Worm (Caenorhabditis elegans): ENCODE results near the gene C06B3.16.

C06B3.16 gene

DNA sequence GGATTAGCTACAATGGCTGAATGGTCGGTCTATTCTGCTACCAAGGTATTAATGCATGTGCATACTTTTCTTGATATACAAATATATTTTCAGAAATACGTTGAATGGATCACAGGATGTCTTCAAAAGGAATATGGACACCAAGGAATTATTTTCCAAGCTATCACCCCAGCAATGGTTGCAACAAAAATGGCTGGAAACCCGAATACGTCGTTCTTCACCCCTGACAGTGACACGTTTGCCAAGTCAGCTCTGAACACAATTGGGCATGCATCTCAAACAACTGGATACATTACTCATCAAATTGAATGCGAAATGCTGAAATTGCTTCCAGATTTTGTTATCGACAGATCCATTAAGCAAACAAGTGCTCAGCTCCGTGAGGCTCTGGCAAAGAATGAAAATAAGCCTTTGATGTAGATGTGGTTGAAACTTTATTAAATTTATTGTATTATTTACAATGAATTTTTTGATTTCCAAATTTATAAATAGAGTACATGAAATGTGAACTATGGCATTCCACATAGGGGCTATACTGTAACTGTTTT, 23.7 kb upstream of the C06B3.16 start (continued):
- TF ChIP-seq attf-6 (GFP tag; IDR thresholded peaks at IDR 0.05) (peak; percentile 71), T07F8.4 (tag; optimal IDR thresholded peaks at IDR 0.05) (no peak), him-1 (tag; optimal IDR thresholded peaks at IDR 0.05) (no peak), chd-7 (tag; optimal IDR thresholded peaks at IDR 0.05) (peak; percentile 92), F37B4.10 (GFP tag; IDR thresholded peaks at IDR 0.05) (peak; percentile 93; the same call in 1 of the 2 replicates), ZK185.1 (tag; optimal IDR thresholded peaks at IDR 0.05; ENCODE audit: poor library complexity, severe bottlenecking) (peak; percentile 78), Y53F4B.3 (GFP tag; IDR thresholded peaks at IDR 0.05) (no peak; the same call in 1 of the 2 replicates), ekl-4 (GFP tag; IDR thresholded peaks at IDR 0.05) (peak; percentile 68), F33H1.4 (GFP tag; IDR thresholded peaks at IDR 0.05) (no peak; the same call in none of the 2 replicates), K12H6.12 (tag; optimal IDR thresholded peaks at IDR 0.05) (peak; percentile 55), sea-2 (GFP tag; IDR thresholded peaks at IDR 0.05) (peak; percentile 22; the same call in 1 of the 2 replicates), K11D2.4 (GFP tag; IDR thresholded peaks at IDR 0.05) (peak; percentile 84), snpc-3.4 (tag; optimal IDR thresholded peaks at IDR 0.05) (no peak), D2030.7 (GFP tag; IDR thresholded peaks at IDR 0.05) (no peak; the same call in 1 of the 2 replicates), hmg-20 (GFP tag; IDR thresholded peaks at IDR 0.05) (peak; percentile 62; the same call in 1 of the 2 replicates), ceh-27 (GFP tag; optimal IDR thresholded peaks at IDR 0.05) (peak; percentile 41), lir-1 (GFP tag; conservative IDR thresholded peaks at IDR 0.05) (peak; percentile 73), hrde-1 (tag; optimal IDR thresholded peaks at IDR 0.05; ENCODE audit: borderline replicate concordance) (no peak), lsy-27 (tag; optimal IDR thresholded peaks at IDR 0.05; ENCODE audit: borderline replicate concordance, insufficient read depth) (no peak), lsl-1 (GFP tag; optimal IDR thresholded peaks at IDR 0.05) (no peak), T26A5.8 (tag; optimal IDR thresholded peaks at IDR 0.05) (no peak), ztf-26 (tag; optimal IDR thresholded peaks at IDR 0.05) (peak; percentile 86), madf-6 (GFP tag; IDR thresholded peaks at IDR 0.05) (no peak; the same call in 1 of the 2 replicates), efl-1 (GFP tag; optimal IDR thresholded peaks at IDR 0.05) (no peak), B0261.1 (tag; optimal IDR thresholded peaks at IDR 0.05) (no peak), madf-8 (GFP tag; conservative IDR thresholded peaks at IDR 0.05) (no peak), die-1 (tag; optimal IDR thresholded peaks at IDR 0.05) (peak; percentile 35), dpl-1 (GFP tag; optimal IDR thresholded peaks at IDR 0.05) (no peak), tbx-9 (tag; optimal IDR thresholded peaks at IDR 0.05; ENCODE audit: borderline replicate concordance) (no peak), cebp-1 (GFP tag; IDR thresholded peaks at IDR 0.05) (peak; percentile 77), cebp-1 (tag; optimal IDR thresholded peaks at IDR 0.05) (peak; percentile 94), mes-4 (tag; optimal IDR thresholded peaks at IDR 0.05) (no peak), repo-1 (tag; optimal IDR thresholded peaks at IDR 0.05) (peak; percentile 98), xnd-1 (tag; optimal IDR thresholded peaks at IDR 0.05) (no peak), ets-4 (GFP tag; optimal IDR thresholded peaks at IDR 0.05) (peak; percentile 81), ceh-91 (GFP tag; IDR thresholded peaks at IDR 0.05) (no peak), nfya-2 (GFP tag; IDR thresholded peaks at IDR 0.05) (no peak), hmg-1.2 (GFP tag; IDR thresholded peaks at IDR 0.05) (peak; percentile 56), lin-54 (GFP tag; optimal IDR thresholded peaks at IDR 0.05) (peak; percentile 63), egl-18 (GFP tag; IDR thresholded peaks at IDR 0.05) (no peak), ama-1 (optimal IDR thresholded peaks at IDR 0.05) (peak; percentile 91), ama-1 (GFP tag; optimal IDR thresholded peaks at IDR 0.05) (no peak), nhr-90 (tag; optimal IDR thresholded peaks at IDR 0.05) (peak; percentile 94), fkh-3 (tag; optimal IDR thresholded peaks at IDR 0.05) (no peak), Y79H2A.3 (GFP tag; conservative IDR thresholded peaks at IDR 0.05) (peak; percentile 64; the same call in 1 of the 2 replicates), madf-3 (GFP tag; IDR thresholded peaks at IDR 0.05) (peak; percentile 69), sptf-2 (GFP tag; optimal IDR thresholded peaks at IDR 0.05) (no peak), F49E8.2 (tag; optimal IDR thresholded peaks at IDR 0.05; ENCODE audit: insufficient read depth) (no peak)
